Fruit fly (Drosophila melanogaster) whole organism, pupa: ENCODE measurements around the gene CG14440.

ENCODE experiments used
- CG14655 ChIP-seq: fragments of 200-800 bp; sonication (Bioruptor generic); optimal IDR thresholded peaks from 3 replicates; lab custom pipeline; 2017; ENCODE audit warnings: mild to moderate bottlenecking, missing biosample characterization, missing genetic modification reagents, missing genetic modification characterization
- CG32121 ChIP-seq: fragments of 200-800 bp; sonication (Bioruptor generic); IDR thresholded peaks from 2 replicates; pipeline ENCODE4 v1.3.6; 2022; ENCODE audit warnings: missing biosample characterization, missing genetic modification characterization
- CG8159 ChIP-seq: fragments of 200-800 bp; sonication (Bioruptor generic); optimal IDR thresholded peaks from 3 replicates; lab custom pipeline; 2018; ENCODE audit warnings: missing biosample characterization, mild to moderate bottlenecking, missing genetic modification characterization, moderate library complexity
- Ets98B ChIP-seq: fragments of 200-800 bp; sonication (Bioruptor generic); IDR thresholded peaks from 2 replicates; pipeline ENCODE4 v1.3.6; 2022; ENCODE audit warnings: missing biosample characterization, missing genetic modification characterization
- Pif1B ChIP-seq: fragments of 200-800 bp; sonication (Bioruptor generic); optimal IDR thresholded peaks from 3 replicates; lab custom pipeline; 2016; ENCODE audit warnings: missing biosample characterization, missing genetic modification characterization
- Snoo ChIP-seq: fragments of 200-800 bp; sonication (Bioruptor generic); optimal IDR thresholded peaks from 3 replicates; lab custom pipeline; 2017; ENCODE audit warnings: missing biosample characterization, mild to moderate bottlenecking, missing genetic modification characterization, inconsistent platforms
- fd96Ca ChIP-seq: fragments of 200-800 bp; sonication (Bioruptor generic); IDR thresholded peaks from 3 replicates; pipeline ENCODE4 v1.3.6; 2022; ENCODE audit warnings: missing biosample characterization, missing genetic modification characterization
- gl ChIP-seq: fragments of 200-800 bp; sonication (Bioruptor generic); optimal IDR thresholded peaks from 2 replicates; lab custom pipeline; 2018; ENCODE audit warnings: missing biosample characterization, mild to moderate bottlenecking, missing genetic modification characterization

DNA sequence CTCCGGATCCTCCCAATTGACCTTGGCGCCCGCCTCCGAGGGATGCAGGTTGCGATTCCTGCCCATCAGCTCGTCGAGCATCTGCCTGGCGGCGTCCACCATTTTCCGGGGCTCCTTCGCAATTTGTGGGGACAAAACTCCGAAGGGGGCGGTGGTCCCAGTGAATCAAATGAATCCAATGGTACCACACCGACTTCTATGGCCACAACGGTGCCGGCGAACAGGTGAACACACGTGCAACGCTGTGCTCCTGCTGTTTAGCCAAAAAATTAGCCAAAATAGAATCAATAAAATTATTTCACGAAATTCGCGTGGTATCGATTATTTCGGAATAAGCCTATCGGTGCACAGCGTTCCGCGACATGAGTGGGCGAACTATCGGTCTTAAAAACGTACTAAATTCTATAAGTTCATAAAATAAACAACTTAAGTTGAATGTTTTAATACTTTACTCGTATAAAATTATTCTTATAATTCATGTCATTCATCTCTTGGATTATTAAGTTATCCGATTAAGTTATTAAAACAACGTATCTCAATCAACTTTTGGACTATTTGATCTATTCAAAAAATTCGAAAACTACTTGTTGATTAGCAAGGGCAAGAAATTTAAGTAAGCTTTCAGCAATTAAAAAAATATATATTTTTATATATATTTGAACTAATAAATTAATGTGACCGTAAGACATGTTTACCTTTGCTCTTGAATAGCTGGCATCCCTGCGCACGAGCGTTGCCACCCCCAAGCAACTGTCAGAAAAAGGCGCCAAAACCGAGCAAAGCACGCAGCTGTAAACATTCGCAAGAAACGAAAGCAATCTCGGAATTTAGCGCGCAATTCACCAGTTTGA lies 24.5 kb downstream of the CG14440 start, which contains the start of the genes CG3198 and Mcm6:
- no peak for TF ChIP-seq Snoo (tag; lab: Kevin White, UChicago)
- TF ChIP-seq fd96Ca (GFP tag; lab: Robert Waterston, UW): no peak
- no peak for TF ChIP-seq Ets98B
- TF ChIP-seq gl: no peak
- TF ChIP-seq CG32121 (GFP tag; lab: Robert Waterston, UW): no peak
- TF ChIP-seq CG8159 (tag; lab: Kevin White, UChicago): no peak
- TF ChIP-seq Pif1B (GFP tag; lab: Kevin White, UChicago): no peak
- no peak for TF ChIP-seq CG14655 (GFP tag; lab: Kevin White, UChicago)
